Worm (Caenorhabditis elegans) whole organism, L1 larva: ENCODE data around the gene pgam-5.

Source experiments
- C16A3.4 ChIP-seq: fragments of 150-350 bp; optimal IDR thresholded peaks from 2 replicates; lab custom pipeline; 2014; ENCODE audit warnings: missing biosample characterization, missing genetic modification characterization
- F16B12.6 ChIP-seq: fragments of 150-350 bp; optimal IDR thresholded peaks from 2 replicates; lab custom pipeline; 2014; ENCODE audit warnings: missing biosample characterization, missing genetic modification characterization
- aha-1 ChIP-seq: fragments of 150-350 bp; optimal IDR thresholded peaks from 2 replicates; lab custom pipeline; 2014; ENCODE audit warnings: missing biosample characterization, missing genetic modification characterization
- alr-1 ChIP-seq: fragments of 200-800 bp; sonication (Bioruptor generic); optimal IDR thresholded peaks from 2 replicates; lab custom pipeline; 2018; ENCODE audit warnings: borderline replicate concordance, mild to moderate bottlenecking, missing genetic modification characterization, missing compliant biosample characterization
- ama-1 ChIP-seq: fragments of 150-350 bp; optimal IDR thresholded peaks from 2 replicates; lab custom pipeline; 2014
- ceh-63 ChIP-seq: fragments of 200-800 bp; sonication (Bioruptor generic); optimal IDR thresholded peaks from 2 replicates; lab custom pipeline; 2018; ENCODE audit warnings: mild to moderate bottlenecking, missing genetic modification characterization, missing compliant biosample characterization
- ceh-8 ChIP-seq: fragments of 200-800 bp; sonication (Bioruptor generic); optimal IDR thresholded peaks from 2 replicates; lab custom pipeline; 2018; ENCODE audit warnings: mild to moderate bottlenecking, missing genetic modification characterization, moderate library complexity, missing compliant biosample characterization
- ceh-90 ChIP-seq: sonication (generic microtip); optimal IDR thresholded peaks from 2 replicates; lab custom pipeline; 2016; ENCODE audit warnings: missing genetic modification characterization, missing compliant biosample characterization
- ces-1 ChIP-seq: fragments of 150-350 bp; optimal IDR thresholded peaks from 2 replicates; lab custom pipeline; 2014; ENCODE audit warnings: missing biosample characterization, missing genetic modification reagents, missing genetic modification characterization
- dpl-1 ChIP-seq, 3 experiments: fragments of 150-350 bp in 2 of 3; sonication (generic microtip) in 1 of 3; optimal IDR thresholded peaks; 2 replicates each; lab custom pipeline; 2014 to 2017; ENCODE audit warnings: missing biosample characterization in 3 of 3, missing genetic modification characterization in 3 of 3, missing genetic modification reagents in 3 of 3
- dsc-1 ChIP-seq: sonication (generic microtip); optimal IDR thresholded peaks from 2 replicates; lab custom pipeline; 2016; ENCODE audit warnings: mild to moderate bottlenecking, missing genetic modification characterization, missing compliant biosample characterization
- efl-1 ChIP-seq, 4 experiments: fragments of 150-350 bp; optimal IDR thresholded peaks in 3 of 4; peaks in 1 of 4; 1 replicate in 1 of 4; 2 replicates in 3 of 4; lab custom pipeline; 2014; ENCODE audit warnings: missing biosample characterization in 2 of 4, missing genetic modification characterization in 2 of 4, missing genetic modification reagents in 2 of 4
- egl-13 ChIP-seq: sonication (generic microtip); optimal IDR thresholded peaks from 2 replicates; lab custom pipeline; 2016; ENCODE audit warnings: missing genotype, missing genetic modification reagents, missing genetic modification characterization, missing compliant biosample characterization
- elt-2 ChIP-seq: sonication (generic microtip); optimal IDR thresholded peaks from 2 replicates; lab custom pipeline; 2016; ENCODE audit warnings: missing genetic modification characterization, mild to moderate bottlenecking, inconsistent platforms, missing compliant biosample characterization, missing genetic modification reagents
- ets-5 ChIP-seq: fragments of 200-800 bp; sonication (Bioruptor generic); IDR thresholded peaks from 2 replicates; pipeline ENCODE4 v1.3.6; 2022; ENCODE audit warnings: missing genetic modification characterization, missing compliant biosample characterization
- fkh-10 ChIP-seq: sonication (generic microtip); optimal IDR thresholded peaks from 2 replicates; lab custom pipeline; 2017; ENCODE audit warnings: missing biosample characterization, missing genetic modification reagents, missing genetic modification characterization
- fkh-4 ChIP-seq: sonication (generic microtip); optimal IDR thresholded peaks from 2 replicates; lab custom pipeline; 2016; ENCODE audit warnings: missing compliant biosample characterization, missing genetic modification characterization, borderline replicate concordance
- fkh-8 ChIP-seq: sonication (generic microtip); optimal IDR thresholded peaks from 2 replicates; lab custom pipeline; 2016; ENCODE audit warnings: mild to moderate bottlenecking, missing genetic modification characterization, missing compliant biosample characterization
- fos-1 ChIP-seq: fragments of 150-350 bp; optimal IDR thresholded peaks from 2 replicates; lab custom pipeline; 2014; ENCODE audit warnings: missing biosample characterization, missing genetic modification characterization
- hpl-2 ChIP-seq: fragments of 150-350 bp; optimal IDR thresholded peaks from 2 replicates; lab custom pipeline; 2014; ENCODE audit warnings: missing biosample characterization, missing genetic modification reagents, missing genetic modification characterization
- irx-1 ChIP-seq: sonication (generic microtip); optimal IDR thresholded peaks from 2 replicates; lab custom pipeline; 2016; ENCODE audit warnings: missing genetic modification characterization, missing compliant biosample characterization
- isw-1 ChIP-seq: fragments of 200-800 bp; sonication (Bioruptor generic); IDR thresholded peaks from 2 replicates; pipeline ENCODE4 v1.3.6; 2022; ENCODE audit warnings: missing genetic modification characterization, missing compliant biosample characterization
- lin-14 ChIP-seq: fragments of 200-800 bp; sonication (Bioruptor generic); optimal IDR thresholded peaks from 2 replicates; lab custom pipeline; 2018; ENCODE audit warnings: mild to moderate bottlenecking, missing genetic modification characterization, moderate library complexity, missing compliant biosample characterization
- lin-15B ChIP-seq: fragments of 150-350 bp; sonication (generic microtip); optimal IDR thresholded peaks from 3 replicates; lab custom pipeline; 2014; ENCODE audit warnings: missing biosample characterization, missing genetic modification characterization
- lin-39 ChIP-seq: fragments of 150-350 bp; optimal IDR thresholded peaks from 2 replicates; lab custom pipeline; 2014; ENCODE audit warnings: missing biosample characterization, missing genetic modification reagents, missing genetic modification characterization
- lsy-2 ChIP-seq, 2 experiments: fragments of 150-350 bp; optimal IDR thresholded peaks; 2 replicates each; lab custom pipeline; 2014; ENCODE audit warnings: missing biosample characterization in 2 of 2, missing genetic modification characterization in 2 of 2
- mab-9 ChIP-seq: fragments of 200-800 bp; sonication (Bioruptor generic); IDR thresholded peaks from 2 replicates; pipeline ENCODE4 v1.3.6; 2022; ENCODE audit warnings: missing genetic modification reagents, missing genetic modification characterization, missing compliant biosample characterization
- mdl-1 ChIP-seq, 2 experiments: fragments of 150-350 bp; optimal IDR thresholded peaks; 2 replicates each; lab custom pipeline; 2014 to 2017; ENCODE audit warnings: missing biosample characterization in 2 of 2, missing genetic modification characterization in 2 of 2, inconsistent platforms in 1 of 2
- mef-2 ChIP-seq: fragments of 150-350 bp; optimal IDR thresholded peaks from 2 replicates; lab custom pipeline; 2014; ENCODE audit warnings: missing biosample characterization, missing genetic modification characterization
- mep-1 ChIP-seq: fragments of 150-350 bp; optimal IDR thresholded peaks from 2 replicates; lab custom pipeline; 2014; ENCODE audit warnings: missing biosample characterization, missing genetic modification characterization
- nhr-12 ChIP-seq: sonication (generic microtip); optimal IDR thresholded peaks from 2 replicates; lab custom pipeline; 2017; ENCODE audit warnings: missing biosample characterization, missing genetic modification characterization
- nhr-19 ChIP-seq: fragments of 200-800 bp; sonication (Bioruptor generic); conservative IDR thresholded peaks from 2 replicates; pipeline ENCODE4 v1.3.6; 2022; ENCODE audit warnings: missing genetic modification characterization, missing compliant biosample characterization
- nhr-20 ChIP-seq: sonication (generic microtip); optimal IDR thresholded peaks from 2 replicates; lab custom pipeline; 2016; ENCODE audit warnings: mild to moderate bottlenecking, missing genetic modification characterization, missing compliant biosample characterization
- nhr-47 ChIP-seq: sonication (generic microtip); optimal IDR thresholded peaks from 2 replicates; lab custom pipeline; 2016; ENCODE audit warnings: mild to moderate bottlenecking, missing genetic modification characterization, moderate library complexity, missing compliant biosample characterization
- nhr-71 ChIP-seq: sonication (generic microtip); optimal IDR thresholded peaks from 2 replicates; lab custom pipeline; 2016; ENCODE audit warnings: mild to moderate bottlenecking, missing genetic modification characterization, moderate library complexity, missing compliant biosample characterization
- nhr-76 ChIP-seq: sonication (generic microtip); optimal IDR thresholded peaks from 2 replicates; lab custom pipeline; 2017; ENCODE audit warnings: missing biosample characterization, missing genetic modification characterization
- nhr-84 ChIP-seq: sonication (generic microtip); optimal IDR thresholded peaks from 2 replicates; lab custom pipeline; 2017; ENCODE audit warnings: missing biosample characterization, missing genetic modification characterization
- pqm-1 ChIP-seq: sonication (generic microtip); optimal IDR thresholded peaks from 3 replicates; lab custom pipeline; 2017; ENCODE audit warnings: missing biosample characterization, missing genetic modification characterization
- rnt-1 ChIP-seq: sonication (generic microtip); optimal IDR thresholded peaks from 2 replicates; lab custom pipeline; 2016; ENCODE audit warnings: mild to moderate bottlenecking, missing genetic modification characterization, moderate library complexity, missing compliant biosample characterization
- skn-1 ChIP-seq: fragments of 150-350 bp; optimal IDR thresholded peaks from 2 replicates; lab custom pipeline; 2014; ENCODE audit warnings: missing biosample characterization, missing genetic modification characterization
- snpc-4 ChIP-seq: fragments of 150-350 bp; optimal IDR thresholded peaks from 2 replicates; lab custom pipeline; 2014; ENCODE audit warnings: missing biosample characterization, missing genetic modification characterization
- snu-23 ChIP-seq: sonication (generic microtip); optimal IDR thresholded peaks from 2 replicates; lab custom pipeline; 2016; ENCODE audit warnings: missing genetic modification characterization, missing compliant biosample characterization
- sptf-1 ChIP-seq: fragments of 150-350 bp; optimal IDR thresholded peaks from 2 replicates; lab custom pipeline; 2014; ENCODE audit warnings: missing biosample characterization, missing genetic modification characterization
- swsn-7 ChIP-seq: sonication (generic microtip); optimal IDR thresholded peaks from 2 replicates; lab custom pipeline; 2016; ENCODE audit warnings: missing genetic modification characterization, missing compliant biosample characterization
- tbx-2 ChIP-seq: sonication (generic microtip); optimal IDR thresholded peaks from 2 replicates; lab custom pipeline; 2016; ENCODE audit warnings: missing genetic modification characterization, missing compliant biosample characterization
- unc-130 ChIP-seq: fragments of 150-350 bp; optimal IDR thresholded peaks from 2 replicates; lab custom pipeline; 2017; ENCODE audit warnings: missing biosample characterization, missing genetic modification characterization, inconsistent platforms
- unc-62 ChIP-seq: fragments of 150-350 bp; optimal IDR thresholded peaks from 2 replicates; lab custom pipeline; 2014; ENCODE audit warnings: missing biosample characterization, missing genetic modification reagents, missing genetic modification characterization
- unc-86 ChIP-seq: sonication (generic microtip); optimal IDR thresholded peaks from 2 replicates; lab custom pipeline; 2016; ENCODE audit warnings: missing genetic modification characterization, missing compliant biosample characterization
- vab-15 ChIP-seq: sonication (generic microtip); optimal IDR thresholded peaks from 2 replicates; lab custom pipeline; 2017; ENCODE audit warnings: missing genotype, mild to moderate bottlenecking, missing genetic modification characterization, missing compliant biosample characterization
- zip-4 ChIP-seq: fragments of 200-800 bp; sonication (Bioruptor generic); optimal IDR thresholded peaks from 2 replicates; lab custom pipeline; 2018; ENCODE audit warnings: mild to moderate bottlenecking, missing genetic modification characterization, moderate library complexity, missing compliant biosample characterization
- ztf-11 ChIP-seq, 2 experiments: sonication (generic microtip); optimal IDR thresholded peaks; 2 replicates each; lab custom pipeline; 2016 to 2017; ENCODE audit warnings: missing genetic modification characterization in 2 of 2, missing biosample characterization in 1 of 2, missing compliant biosample characterization in 1 of 2
- ztf-4 ChIP-seq: fragments of 150-350 bp; optimal IDR thresholded peaks from 2 replicates; lab custom pipeline; 2014; ENCODE audit warnings: missing biosample characterization, missing genetic modification characterization

The pgam-5 gene

ce11 chrII:7642016-7642653 lies 43.6 kb upstream of the pgam-5 start:
- TF ChIP-seq egl-13 (tag; lab: Kevin White, UChicago) (peak; percentile 78), sptf-1 (tag; lab: Kevin White, UChicago) (no peak), ceh-8 (GFP tag; lab: Kevin White, UChicago) (peak; percentile 16), skn-1 (tag; lab: Kevin White, UChicago) (no peak), hpl-2 (GFP tag; lab: Kevin White, UChicago) (no peak), alr-1 (no peak), irx-1 (tag; lab: Kevin White, UChicago) (peak; percentile 29), dsc-1 (tag; lab: Kevin White, UChicago) (peak; percentile 67), dpl-1 (GFP tag; optimal IDR thresholded peaks at IDR 0.05; lab: Kevin White, UChicago) (peak in 1 of 3 experiments; percentile 10), efl-1 (optimal IDR thresholded peaks at IDR 0.05; lab: Kevin White, UChicago) (peak; percentile 38 to 42), efl-1 (GFP tag; optimal IDR thresholded peaks at IDR 0.05 in 1 of 2; lab: Kevin White, UChicago) (peak in 1 of 2 experiments; percentile 39), vab-15 (tag; lab: Kevin White, UChicago) (no peak), nhr-12 (tag; lab: Kevin White, UChicago) (no peak), ces-1 (GFP tag; lab: Kevin White, UChicago) (no peak), fkh-8 (tag; lab: Kevin White, UChicago) (peak; percentile 57), nhr-19 (GFP tag; lab: Robert Waterston, UW) (peak; percentile 70), unc-130 (peak; percentile 71), F16B12.6 (no peak), zip-4 (GFP tag; lab: Kevin White, UChicago) (no peak), snpc-4 (tag; lab: Kevin White, UChicago) (no peak), rnt-1 (tag; lab: Kevin White, UChicago) (peak; percentile 70), ztf-4 (tag; lab: Kevin White, UChicago) (peak; percentile 41), mdl-1 (tag; optimal IDR thresholded peaks at IDR 0.05; lab: Kevin White, UChicago) (peak in 1 of 2 experiments; percentile 56), isw-1 (GFP tag; lab: Robert Waterston, UW) (peak; percentile 57), nhr-84 (tag; lab: Kevin White, UChicago) (no peak), mep-1 (peak; percentile 57), ama-1 (peak; percentile 38), fos-1 (tag; lab: Kevin White, UChicago) (no peak), C16A3.4 (tag; lab: Kevin White, UChicago) (peak; percentile 63), mab-9 (peak; percentile 52; the same call in 1 of the 2 replicates), nhr-20 (peak; percentile 67), fkh-4 (tag; lab: Kevin White, UChicago) (peak; percentile 18), ets-5 (GFP tag; lab: Robert Waterston, UW) (no peak), nhr-71 (tag; lab: Kevin White, UChicago) (peak; percentile 92), lin-39 (tag; lab: Kevin White, UChicago) (peak; percentile 35), lsy-2 (tag; optimal IDR thresholded peaks at IDR 0.05; lab: Kevin White, UChicago) (peak; percentile 44 to 74), nhr-76 (no peak), nhr-47 (tag; lab: Kevin White, UChicago) (peak; percentile 71), tbx-2 (peak; percentile 74), mef-2 (peak; percentile 8), unc-62 (GFP tag; lab: Kevin White, UChicago) (no peak), aha-1 (tag; lab: Kevin White, UChicago) (no peak), pqm-1 (tag; lab: Kevin White, UChicago) (no peak), lin-14 (peak; percentile 95), elt-2 (no peak), fkh-10 (GFP tag; lab: Kevin White, UChicago) (peak; percentile 93), ceh-63 (GFP tag; lab: Kevin White, UChicago) (no peak), lin-15B (no peak), ceh-90 (tag; lab: Kevin White, UChicago) (no peak), ztf-11 (tag; optimal IDR thresholded peaks at IDR 0.05; lab: Kevin White, UChicago) (peak in 1 of 2 experiments; percentile 36), snu-23 (GFP tag; lab: Kevin White, UChicago) (peak; percentile 80), unc-86 (peak; percentile 80), swsn-7 (peak; percentile 77)
